Fruit fly (Drosophila melanogaster) whole organism, adult: ENCODE data around the gene CG9915.

Experiments
- CG5204 ChIP-seq: fragments of 200-800 bp; sonication (Bioruptor generic); optimal IDR thresholded peaks from 2 replicates; lab custom pipeline; 2016; ENCODE audit warnings: missing biosample characterization, missing genetic modification characterization
- Hr96 ChIP-seq: fragments of 200-800 bp; sonication (Bioruptor generic); optimal IDR thresholded peaks from 2 replicates; lab custom pipeline; 2016; ENCODE audit warnings: missing biosample characterization, missing genetic modification characterization
- cic ChIP-seq: fragments of 200-800 bp; sonication (Bioruptor generic); optimal IDR thresholded peaks from 2 replicates; lab custom pipeline; 2017; ENCODE audit warnings: missing biosample characterization, mild to moderate bottlenecking, missing genetic modification characterization, moderate library complexity
- cnc ChIP-seq, 2 experiments: fragments of >200 bp; optimal IDR thresholded peaks; 2 replicates each; lab custom pipeline; 2017
- pad ChIP-seq: fragments of 200-800 bp; sonication (Bioruptor generic); optimal IDR thresholded peaks from 3 replicates; lab custom pipeline; 2017; ENCODE audit warnings: missing biosample characterization, missing genetic modification characterization, mild to moderate bottlenecking, moderate library complexity, missing genetic modification reagents

- TF ChIP-seq CG5204 (no peak), pad (GFP tag; lab: Kevin White, UChicago) (no peak), cic (GFP tag; lab: Kevin White, UChicago) (no peak), cnc (optimal IDR thresholded peaks at IDR 0.05; lab: Kevin White, UChicago) (no peak), Hr96 (GFP tag; lab: Kevin White, UChicago) (no peak)
Observed at dm6 chrX:16297618-16298017, 15.3 kb downstream of the CG9915 start, which contains the start of gene ERp44.
